Fruit fly (Drosophila melanogaster) whole organism, embryonic: Measurements from ENCODE around the gene Hsp67Ba.

Experiments
- CG10267 ChIP-seq: fragments of 200-800 bp; sonication (Bioruptor generic); optimal IDR thresholded peaks from 2 replicates; lab custom pipeline; 2018; ENCODE audit warnings: missing biosample characterization, mild to moderate bottlenecking, missing genetic modification characterization, moderate library complexity
- CG10431 ChIP-seq: fragments of 200-800 bp; sonication (Bioruptor generic); optimal IDR thresholded peaks from 3 replicates; lab custom pipeline; 2018; ENCODE audit warnings: missing biosample characterization, mild to moderate bottlenecking, missing genetic modification characterization
- CG10565 ChIP-seq: fragments of 200-800 bp; sonication (Bioruptor generic); optimal IDR thresholded peaks from 3 replicates; lab custom pipeline; 2016; ENCODE audit warnings: missing biosample characterization, mild to moderate bottlenecking, missing genetic modification characterization
- CG10654 ChIP-seq: fragments of 200-800 bp; sonication (Bioruptor generic); optimal IDR thresholded peaks from 2 replicates; lab custom pipeline; 2016; ENCODE audit warnings: missing biosample characterization, missing genetic modification characterization
- CG11085 ChIP-seq: fragments of 200-800 bp; sonication (Bioruptor generic); IDR thresholded peaks from 2 replicates; pipeline ENCODE4 v1.3.6; 2022; ENCODE audit warnings: missing biosample characterization, missing genetic modification characterization
- CG12299 ChIP-seq: fragments of 200-800 bp; sonication (Bioruptor generic); optimal IDR thresholded peaks from 2 replicates; lab custom pipeline; 2018; ENCODE audit warnings: missing biosample characterization, mild to moderate bottlenecking, missing genetic modification characterization
- CG14667 ChIP-seq: fragments of 200-800 bp; sonication (Bioruptor generic); IDR thresholded peaks from 2 replicates; pipeline ENCODE4 v1.3.6; 2022; ENCODE audit warnings: missing biosample characterization, missing genetic modification characterization
- CG14710 ChIP-seq: fragments of 200-800 bp; sonication (Bioruptor generic); optimal IDR thresholded peaks from 3 replicates; lab custom pipeline; 2019; ENCODE audit warnings: missing biosample characterization, mild to moderate bottlenecking, missing genetic modification characterization, moderate library complexity
- CG14860 ChIP-seq: fragments of 200-800 bp; sonication (Bioruptor generic); IDR thresholded peaks from 3 replicates; pipeline ENCODE4 v1.3.6; 2022; ENCODE audit warnings: missing biosample characterization, missing genetic modification characterization; ENCODE audit not compliant: partially characterized antibody
- CG16779 ChIP-seq: fragments of 200-800 bp; sonication (Bioruptor generic); IDR thresholded peaks from 2 replicates; pipeline ENCODE4 v1.3.6; 2022; ENCODE audit warnings: missing biosample characterization, missing genetic modification characterization
- CG17568 ChIP-seq: fragments of 200-800 bp; sonication (Bioruptor generic); optimal IDR thresholded peaks from 2 replicates; lab custom pipeline; 2018; ENCODE audit warnings: missing biosample characterization, mild to moderate bottlenecking, missing genetic modification characterization, moderate library complexity
- CG2875 ChIP-seq: fragments of 200-800 bp; sonication (Bioruptor generic); optimal IDR thresholded peaks from 2 replicates; lab custom pipeline; 2017; ENCODE audit warnings: missing biosample characterization, mild to moderate bottlenecking, missing genetic modification characterization, missing genetic modification reagents
- CG3281 ChIP-seq: fragments of 200-800 bp; sonication (Bioruptor generic); optimal IDR thresholded peaks from 3 replicates; lab custom pipeline; 2017; ENCODE audit warnings: missing biosample characterization, mild to moderate bottlenecking, missing genetic modification characterization
- CG33213 ChIP-seq: fragments of 200-800 bp; sonication (Bioruptor generic); optimal IDR thresholded peaks from 3 replicates; lab custom pipeline; 2016; ENCODE audit warnings: missing biosample characterization, missing genetic modification characterization
- CG4282 ChIP-seq: fragments of 200-800 bp; sonication (Bioruptor generic); optimal IDR thresholded peaks from 2 replicates; lab custom pipeline; 2016; ENCODE audit warnings: missing biosample characterization, missing genetic modification characterization
- CG4424 ChIP-seq: fragments of 200-800 bp; sonication (Bioruptor generic); optimal IDR thresholded peaks from 3 replicates; lab custom pipeline; 2016; ENCODE audit warnings: missing biosample characterization, missing genetic modification characterization
- CG5245 ChIP-seq: fragments of 200-800 bp; sonication (Bioruptor generic); optimal IDR thresholded peaks from 3 replicates; lab custom pipeline; 2016; ENCODE audit warnings: missing biosample characterization, missing genetic modification characterization
- CG7963 ChIP-seq: fragments of 200-800 bp; sonication (Bioruptor generic); IDR thresholded peaks from 3 replicates; pipeline ENCODE4 v1.3.6; 2022; ENCODE audit warnings: missing biosample characterization, missing genetic modification characterization; ENCODE audit not compliant: partially characterized antibody
- CG9932 ChIP-seq: fragments of 200-800 bp; sonication (Bioruptor generic); IDR thresholded peaks from 2 replicates; pipeline ENCODE4 v1.3.6; 2022; ENCODE audit warnings: missing biosample characterization, missing genetic modification characterization
- Chrac-16 ChIP-seq: fragments of 200-800 bp; sonication (Bioruptor generic); optimal IDR thresholded peaks from 3 replicates; lab custom pipeline; 2016; ENCODE audit warnings: missing biosample characterization, missing genetic modification characterization
- CkIIα-i1 ChIP-seq: fragments of 200-800 bp; sonication (Bioruptor generic); IDR thresholded peaks from 2 replicates; pipeline ENCODE4 v1.3.6; 2022; ENCODE audit warnings: missing biosample characterization, missing genetic modification characterization
- CoRest ChIP-seq: fragments of 200-800 bp; sonication (Bioruptor generic); optimal IDR thresholded peaks from 3 replicates; lab custom pipeline; 2018; ENCODE audit warnings: missing biosample characterization, mild to moderate bottlenecking, missing genetic modification characterization, moderate library complexity
- CrebB ChIP-seq: fragments of 200-800 bp; sonication (Bioruptor generic); optimal IDR thresholded peaks from 3 replicates; lab custom pipeline; 2018; ENCODE audit warnings: missing biosample characterization, mild to moderate bottlenecking, missing genetic modification characterization
- D19B ChIP-seq: fragments of 200-800 bp; sonication (Bioruptor generic); optimal IDR thresholded peaks from 2 replicates; lab custom pipeline; 2017; ENCODE audit warnings: missing biosample characterization, mild to moderate bottlenecking, missing genetic modification characterization
- Ets65A ChIP-seq: fragments of 200-800 bp; sonication (Bioruptor generic); peaks from one replicate; lab custom pipeline; 2016; ENCODE audit warnings: missing biosample characterization, missing genetic modification characterization
- HLH3B ChIP-seq: fragments of 200-800 bp; sonication (Bioruptor generic); IDR thresholded peaks from 2 replicates; pipeline ENCODE4 v1.3.6; 2022; ENCODE audit warnings: missing biosample characterization, missing genetic modification characterization
- HmgD ChIP-seq: fragments of 200-800 bp; sonication (Bioruptor generic); optimal IDR thresholded peaks from 3 replicates; lab custom pipeline; 2016; ENCODE audit warnings: missing biosample characterization, missing genetic modification characterization
- NC2β ChIP-seq: fragments of 200-800 bp; sonication (Bioruptor generic); optimal IDR thresholded peaks from 2 replicates; lab custom pipeline; 2016; ENCODE audit warnings: missing biosample characterization, missing genetic modification characterization
- Nf-YB ChIP-seq: fragments of 200-800 bp; sonication (Bioruptor generic); optimal IDR thresholded peaks from 3 replicates; lab custom pipeline; 2019; ENCODE audit warnings: missing biosample characterization, mild to moderate bottlenecking, missing genetic modification characterization, moderate library complexity
- Nf-YC ChIP-seq: fragments of 200-800 bp; optimal IDR thresholded peaks from 3 replicates; lab custom pipeline; 2019; ENCODE audit warnings: missing biosample characterization, mild to moderate bottlenecking, missing genetic modification characterization, moderate library complexity
- Pdp1 ChIP-seq, 2 experiments: fragments of 200-800 bp; sonication (Bioruptor generic); optimal IDR thresholded peaks; 3 replicates each; lab custom pipeline; 2016; ENCODE audit warnings: missing biosample characterization in 2 of 2, missing genetic modification characterization in 2 of 2, mild to moderate bottlenecking in 1 of 2, moderate library complexity in 1 of 2
- amos ChIP-seq: fragments of 200-800 bp; sonication (Bioruptor generic); IDR thresholded peaks from 2 replicates; pipeline ENCODE4 v1.3.6; 2022; ENCODE audit warnings: missing biosample characterization, missing genetic modification characterization; ENCODE audit not compliant: partially characterized antibody
- ap ChIP-seq: fragments of 200-800 bp; sonication (Bioruptor generic); IDR thresholded peaks from 2 replicates; pipeline ENCODE4 v1.3.6; 2022; ENCODE audit warnings: missing biosample characterization, missing genetic modification characterization
- btn ChIP-seq: fragments of 200-800 bp; sonication (Bioruptor generic); optimal IDR thresholded peaks from 2 replicates; lab custom pipeline; 2016; ENCODE audit warnings: missing biosample characterization, missing genetic modification characterization
- chn ChIP-seq: fragments of 200-800 bp; sonication (Bioruptor generic); optimal IDR thresholded peaks from 2 replicates; lab custom pipeline; 2016; ENCODE audit warnings: missing biosample characterization, missing genetic modification characterization
- crol ChIP-seq: fragments of 200-800 bp; sonication (Bioruptor generic); IDR thresholded peaks from 2 replicates; pipeline ENCODE4 v1.3.6; 2022; ENCODE audit warnings: missing biosample characterization, missing genetic modification characterization
- disco-r ChIP-seq: fragments of 200-800 bp; sonication (Bioruptor generic); optimal IDR thresholded peaks from 2 replicates; lab custom pipeline; 2016; ENCODE audit warnings: missing biosample characterization, missing genetic modification characterization
- dpn ChIP-seq, 2 experiments: fragments of 200-800 bp; sonication (Bioruptor generic); optimal IDR thresholded peaks; 3 replicates each; lab custom pipeline; 2016; ENCODE audit warnings: missing biosample characterization in 2 of 2, missing genetic modification characterization in 2 of 2
- esg ChIP-seq: fragments of 200-800 bp; sonication (Bioruptor generic); conservative IDR thresholded peaks from 2 replicates; pipeline ENCODE4 v1.3.6; 2022; ENCODE audit warnings: missing biosample characterization, missing genetic modification characterization
- ewg ChIP-seq: fragments of 200-800 bp; sonication (Bioruptor generic); optimal IDR thresholded peaks from 3 replicates; lab custom pipeline; 2017; ENCODE audit warnings: mild to moderate bottlenecking, missing biosample characterization, missing genetic modification reagents, missing genetic modification characterization
- fd64A ChIP-seq: fragments of 200-800 bp; sonication (Bioruptor generic); optimal IDR thresholded peaks from 3 replicates; lab custom pipeline; 2018; ENCODE audit warnings: missing biosample characterization, mild to moderate bottlenecking, missing genetic modification characterization
- gem ChIP-seq: fragments of 200-800 bp; sonication (Bioruptor generic); optimal IDR thresholded peaks from 2 replicates; lab custom pipeline; 2019; ENCODE audit warnings: missing biosample characterization, mild to moderate bottlenecking, missing genetic modification characterization, moderate library complexity
- ken ChIP-seq: fragments of 200-800 bp; sonication (Bioruptor generic); IDR thresholded peaks from 3 replicates; pipeline ENCODE4 v1.3.6; 2022; ENCODE audit warnings: missing biosample characterization, missing genetic modification characterization
- luna ChIP-seq: fragments of 200-800 bp; sonication (Bioruptor generic); optimal IDR thresholded peaks from 2 replicates; lab custom pipeline; 2016; ENCODE audit warnings: missing biosample characterization, missing genetic modification characterization
- nerfin-2 ChIP-seq: fragments of 200-800 bp; sonication (Bioruptor generic); IDR thresholded peaks from 2 replicates; pipeline ENCODE4 v1.3.6; 2022; ENCODE audit warnings: missing biosample characterization, missing genetic modification characterization; ENCODE audit not compliant: partially characterized antibody
- odd ChIP-seq: fragments of 200-800 bp; sonication (Bioruptor generic); optimal IDR thresholded peaks from 2 replicates; lab custom pipeline; 2017; ENCODE audit warnings: missing biosample characterization, mild to moderate bottlenecking, missing genetic modification characterization
- phol ChIP-seq: fragments of 200-800 bp; sonication (Bioruptor generic); optimal IDR thresholded peaks from 3 replicates; lab custom pipeline; 2018; ENCODE audit warnings: missing biosample characterization, mild to moderate bottlenecking, missing genetic modification characterization, moderate library complexity
- tll ChIP-seq, 2 experiments: fragments of 200-800 bp in 1 of 2; fragments of >200 bp in 1 of 2; sonication (Bioruptor generic) in 1 of 2; optimal IDR thresholded peaks; 2 replicates each; lab custom pipeline; 2017 to 2019; ENCODE audit warnings: missing biosample characterization in 2 of 2, missing genetic modification characterization in 2 of 2, mild to moderate bottlenecking in 1 of 2, moderate library complexity in 1 of 2
- tx ChIP-seq: fragments of 200-800 bp; sonication (Bioruptor generic); optimal IDR thresholded peaks from 2 replicates; lab custom pipeline; 2016; ENCODE audit warnings: missing biosample characterization, missing genetic modification characterization

Gene Hsp67Ba

DNA sequence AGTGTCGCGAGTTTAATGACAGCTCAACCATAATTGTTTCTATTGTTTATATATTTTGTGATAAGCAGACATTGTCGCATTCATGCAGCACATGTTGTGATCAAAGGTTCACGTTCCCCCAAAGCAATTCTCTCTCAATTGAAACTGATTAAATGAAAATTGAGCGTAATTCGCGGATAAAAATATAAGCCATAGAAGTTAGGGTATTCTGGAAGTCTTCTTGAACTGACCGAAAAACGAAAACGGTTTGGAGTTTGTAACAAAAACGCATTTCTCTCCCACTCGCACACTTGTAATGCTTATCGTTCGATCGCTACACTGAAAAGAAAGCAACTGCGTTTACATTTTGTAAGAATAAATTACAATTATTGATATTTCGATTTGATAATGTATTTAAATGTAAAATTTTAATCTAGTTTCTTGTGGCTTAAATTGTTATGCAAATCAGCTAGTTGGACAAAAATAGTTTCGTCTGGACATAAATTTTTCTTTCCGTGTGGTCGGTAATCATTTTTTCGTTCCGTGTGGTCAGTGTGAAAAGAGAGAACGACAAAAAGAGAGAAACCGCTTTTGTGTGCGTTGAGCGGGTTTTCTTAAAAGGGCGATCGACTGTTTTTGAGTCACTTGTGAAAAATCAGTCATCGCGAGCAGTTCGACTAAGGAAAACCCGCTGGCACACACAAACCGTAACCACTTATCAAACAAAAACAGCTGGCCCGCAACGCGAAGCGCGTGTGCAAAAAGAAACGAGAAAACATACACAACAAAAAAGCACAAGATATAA is 43.5 kb upstream of the Hsp67Ba start, which contains the start of gene aay (continued):
- peak; percentile 97 for TF ChIP-seq CG5245 (GFP tag; lab: Kevin White, UChicago)
- peak; percentile 92 for TF ChIP-seq CG4282 (GFP tag; lab: Kevin White, UChicago)
- TF ChIP-seq tll (GFP tag; optimal IDR thresholded peaks at IDR 0.05; lab: Kevin White, UChicago) = peak; percentile 19 to 83
- peak; percentile 98 for TF ChIP-seq CG10654
- peak; percentile 99 for TF ChIP-seq CG17568
- TF ChIP-seq Pdp1 (GFP tag; optimal IDR thresholded peaks at IDR 0.05; lab: Kevin White, UChicago) = peak; percentile 96 to 98
- TF ChIP-seq Nf-YB = peak; percentile 92
- TF ChIP-seq odd (GFP tag; lab: Kevin White, UChicago) = peak; percentile 98
- peak; percentile 79 for TF ChIP-seq crol
- TF ChIP-seq ewg (GFP tag; lab: Kevin White, UChicago) = peak; percentile 97
- TF ChIP-seq Ets65A (GFP tag; lab: Kevin White, UChicago) = peak; percentile 100
- peak; percentile 99 for TF ChIP-seq CG12299 (tag; lab: Kevin White, UChicago)
- TF ChIP-seq chn (GFP tag; lab: Kevin White, UChicago) = peak; percentile 98
- peak; percentile 97 for TF ChIP-seq fd64A (GFP tag; lab: Kevin White, UChicago)
- TF ChIP-seq CG3281 (GFP tag; lab: Kevin White, UChicago) = peak; percentile 98
- TF ChIP-seq btn (GFP tag; lab: Kevin White, UChicago) = peak; percentile 96
- peak; percentile 99 for TF ChIP-seq CG10267 (tag; lab: Kevin White, UChicago)
- TF ChIP-seq CG14860 (GFP tag; lab: Robert Waterston, UW) = no peak
- peak; percentile 99 for TF ChIP-seq CG4424
- TF ChIP-seq CG33213 (GFP tag; lab: Kevin White, UChicago) = peak; percentile 98
- TF ChIP-seq NC2β (GFP tag; lab: Kevin White, UChicago) = peak; percentile 96
- TF ChIP-seq disco-r = peak; percentile 78
- peak; percentile 97 for TF ChIP-seq CG16779
- TF ChIP-seq tx (GFP tag; lab: Kevin White, UChicago) = peak; percentile 97
- peak; percentile 97 for TF ChIP-seq CG9932
- peak; percentile 98 for TF ChIP-seq HLH3B (GFP tag; lab: Robert Waterston, UW)
- TF ChIP-seq CG10431 (GFP tag; lab: Kevin White, UChicago) = peak; percentile 92
- peak; percentile 93 for TF ChIP-seq Nf-YC (tag; lab: Kevin White, UChicago)
- peak; percentile 99 for TF ChIP-seq Chrac-16 (GFP tag; lab: Kevin White, UChicago)
- TF ChIP-seq esg (GFP tag; lab: Robert Waterston, UW) = peak; percentile 98
- TF ChIP-seq ap (GFP tag; lab: Robert Waterston, UW) = peak; percentile 97
- TF ChIP-seq ken (GFP tag; lab: Robert Waterston, UW) = peak; percentile 97
- peak; percentile 96 for TF ChIP-seq CG11085 (GFP tag; lab: Robert Waterston, UW)
- peak; percentile 99 for TF ChIP-seq CrebB (tag; lab: Kevin White, UChicago)
- TF ChIP-seq luna (GFP tag; lab: Kevin White, UChicago) = peak; percentile 85
- peak; percentile 95 for TF ChIP-seq CG10565 (GFP tag; lab: Kevin White, UChicago)
- TF ChIP-seq phol (tag; lab: Kevin White, UChicago) = peak; percentile 99
- peak; percentile 76 for TF ChIP-seq HmgD (GFP tag; lab: Kevin White, UChicago)
- TF ChIP-seq amos = no peak
- peak; percentile 92 for TF ChIP-seq D19B
- peak; percentile 91 for TF ChIP-seq CkIIα-i1 (GFP tag; lab: Robert Waterston, UW)
- TF ChIP-seq CG2875 = peak; percentile 99
- peak; percentile 100 for TF ChIP-seq gem (tag; lab: Kevin White, UChicago)
- peak; percentile 96 for TF ChIP-seq CG14667
- TF ChIP-seq CG14710 = peak; percentile 98
- TF ChIP-seq nerfin-2 = no peak
- peak; percentile 99 for TF ChIP-seq CoRest (tag; lab: Kevin White, UChicago)
- peak; percentile 98 to 99 for TF ChIP-seq dpn (GFP tag; optimal IDR thresholded peaks at IDR 0.05; lab: Kevin White, UChicago)
- TF ChIP-seq CG7963 (GFP tag; lab: Robert Waterston, UW) = no peak
